Worm (Caenorhabditis elegans) whole organism, L1 larva: ENCODE measurements around the gene dhhc-8.
A peak's percentile ranks its signal among the peaks of the same experiment; 100 is the strongest.

Source experiments
- C04F5.9 ChIP-seq: sonication (generic microtip); optimal IDR thresholded peaks from 2 replicates; lab custom pipeline; 2016; ENCODE audit warnings: missing genetic modification characterization, missing compliant biosample characterization
- C34B4.2 ChIP-seq: sonication (generic microtip); optimal IDR thresholded peaks from 2 replicates; lab custom pipeline; 2017; ENCODE audit warnings: mild to moderate bottlenecking, missing genetic modification characterization, missing compliant biosample characterization
- aly-2 ChIP-seq: fragments of 150-350 bp; optimal IDR thresholded peaks from 2 replicates; lab custom pipeline; 2014; ENCODE audit warnings: missing biosample characterization, missing genetic modification characterization
- ama-1 ChIP-seq: fragments of 150-350 bp; optimal IDR thresholded peaks from 2 replicates; lab custom pipeline; 2014
- blmp-1 ChIP-seq: fragments of 150-350 bp; optimal IDR thresholded peaks from 2 replicates; lab custom pipeline; 2014; ENCODE audit warnings: missing biosample characterization, missing genetic modification characterization
- ceh-8 ChIP-seq: fragments of 200-800 bp; sonication (Bioruptor generic); optimal IDR thresholded peaks from 2 replicates; lab custom pipeline; 2018; ENCODE audit warnings: mild to moderate bottlenecking, missing genetic modification characterization, moderate library complexity, missing compliant biosample characterization
- ceh-90 ChIP-seq: sonication (generic microtip); optimal IDR thresholded peaks from 2 replicates; lab custom pipeline; 2016; ENCODE audit warnings: missing genetic modification characterization, missing compliant biosample characterization
- ces-1 ChIP-seq: fragments of 150-350 bp; optimal IDR thresholded peaks from 2 replicates; lab custom pipeline; 2014; ENCODE audit warnings: missing biosample characterization, missing genetic modification reagents, missing genetic modification characterization
- dpl-1 ChIP-seq, 3 experiments: fragments of 150-350 bp in 2 of 3; sonication (generic microtip) in 1 of 3; optimal IDR thresholded peaks; 2 replicates each; lab custom pipeline; 2014 to 2017; ENCODE audit warnings: missing biosample characterization in 3 of 3, missing genetic modification characterization in 3 of 3, missing genetic modification reagents in 3 of 3
- efl-1 ChIP-seq, 4 experiments: fragments of 150-350 bp; optimal IDR thresholded peaks in 3 of 4; peaks in 1 of 4; 1 replicate in 1 of 4; 2 replicates in 3 of 4; lab custom pipeline; 2014; ENCODE audit warnings: missing biosample characterization in 2 of 4, missing genetic modification characterization in 2 of 4, missing genetic modification reagents in 2 of 4
- efl-3 ChIP-seq: fragments of 200-800 bp; sonication (Bioruptor generic); optimal IDR thresholded peaks from 2 replicates; lab custom pipeline; 2018; ENCODE audit warnings: mild to moderate bottlenecking, missing genetic modification characterization, missing compliant biosample characterization
- egl-13 ChIP-seq: sonication (generic microtip); optimal IDR thresholded peaks from 2 replicates; lab custom pipeline; 2016; ENCODE audit warnings: missing genotype, missing genetic modification reagents, missing genetic modification characterization, missing compliant biosample characterization
- egl-27 ChIP-seq, 2 experiments: fragments of 150-350 bp in 1 of 2; sonication (generic microtip); optimal IDR thresholded peaks; 3 replicates each; lab custom pipeline; 2017 to 2018; ENCODE audit warnings: missing biosample characterization in 2 of 2, missing genetic modification characterization in 2 of 2, missing genetic modification reagents in 2 of 2
- elt-2 ChIP-seq: sonication (generic microtip); optimal IDR thresholded peaks from 2 replicates; lab custom pipeline; 2016; ENCODE audit warnings: missing genetic modification characterization, mild to moderate bottlenecking, inconsistent platforms, missing compliant biosample characterization, missing genetic modification reagents
- elt-3 ChIP-seq, 6 experiments: fragments of 150-350 bp in 1 of 6; sonication (generic microtip); optimal IDR thresholded peaks; 2 replicates each; lab custom pipeline; 2017 to 2018; ENCODE audit warnings: missing biosample characterization in 6 of 6, missing genetic modification characterization in 6 of 6, inconsistent platforms in 1 of 6
- fkh-8 ChIP-seq: sonication (generic microtip); optimal IDR thresholded peaks from 2 replicates; lab custom pipeline; 2016; ENCODE audit warnings: mild to moderate bottlenecking, missing genetic modification characterization, missing compliant biosample characterization
- hlh-4 ChIP-seq: sonication (generic microtip); optimal IDR thresholded peaks from 2 replicates; lab custom pipeline; 2016; ENCODE audit warnings: mild to moderate bottlenecking, missing genetic modification characterization, missing compliant biosample characterization
- irx-1 ChIP-seq: sonication (generic microtip); optimal IDR thresholded peaks from 2 replicates; lab custom pipeline; 2016; ENCODE audit warnings: missing genetic modification characterization, missing compliant biosample characterization
- isw-1 ChIP-seq: fragments of 200-800 bp; sonication (Bioruptor generic); IDR thresholded peaks from 2 replicates; pipeline ENCODE4 v1.3.6; 2022; ENCODE audit warnings: missing genetic modification characterization, missing compliant biosample characterization
- lin-13 ChIP-seq: fragments of 150-350 bp; optimal IDR thresholded peaks from 2 replicates; lab custom pipeline; 2014; ENCODE audit warnings: missing biosample characterization, missing genetic modification reagents, missing genetic modification characterization
- lin-15B ChIP-seq: fragments of 150-350 bp; sonication (generic microtip); optimal IDR thresholded peaks from 3 replicates; lab custom pipeline; 2014; ENCODE audit warnings: missing biosample characterization, missing genetic modification characterization
- lin-35 ChIP-seq, 2 experiments: fragments of 150-350 bp; optimal IDR thresholded peaks; 2 replicates each; lab custom pipeline; 2014; ENCODE audit warnings: missing biosample characterization in 2 of 2, missing genetic modification characterization in 2 of 2, missing genetic modification reagents in 2 of 2
- mdl-1 ChIP-seq, 2 experiments: fragments of 150-350 bp; optimal IDR thresholded peaks; 2 replicates each; lab custom pipeline; 2014 to 2017; ENCODE audit warnings: missing biosample characterization in 2 of 2, missing genetic modification characterization in 2 of 2, inconsistent platforms in 1 of 2
- mep-1 ChIP-seq: fragments of 150-350 bp; optimal IDR thresholded peaks from 2 replicates; lab custom pipeline; 2014; ENCODE audit warnings: missing biosample characterization, missing genetic modification characterization
- nhr-11 ChIP-seq: fragments of 150-350 bp; optimal IDR thresholded peaks from 2 replicates; lab custom pipeline; 2014; ENCODE audit warnings: missing biosample characterization, missing genetic modification characterization
- nhr-12 ChIP-seq: sonication (generic microtip); optimal IDR thresholded peaks from 2 replicates; lab custom pipeline; 2017; ENCODE audit warnings: missing biosample characterization, missing genetic modification characterization
- nhr-28 ChIP-seq: fragments of 150-350 bp; optimal IDR thresholded peaks from 2 replicates; lab custom pipeline; 2014; ENCODE audit warnings: missing biosample characterization, missing genetic modification characterization
- nhr-47 ChIP-seq: sonication (generic microtip); optimal IDR thresholded peaks from 2 replicates; lab custom pipeline; 2016; ENCODE audit warnings: mild to moderate bottlenecking, missing genetic modification characterization, moderate library complexity, missing compliant biosample characterization
- nhr-71 ChIP-seq: sonication (generic microtip); optimal IDR thresholded peaks from 2 replicates; lab custom pipeline; 2016; ENCODE audit warnings: mild to moderate bottlenecking, missing genetic modification characterization, moderate library complexity, missing compliant biosample characterization
- nhr-76 ChIP-seq: sonication (generic microtip); optimal IDR thresholded peaks from 2 replicates; lab custom pipeline; 2017; ENCODE audit warnings: missing biosample characterization, missing genetic modification characterization
- pag-3 ChIP-seq: sonication (generic microtip); optimal IDR thresholded peaks from 2 replicates; lab custom pipeline; 2017; ENCODE audit warnings: missing genetic modification characterization, mild to moderate bottlenecking, missing compliant biosample characterization, antibody characterized with exemption, borderline replicate concordance; ENCODE audit not compliant: insufficient read depth
- pax-3 ChIP-seq: fragments of 200-800 bp; sonication (Bioruptor generic); optimal IDR thresholded peaks from 2 replicates; lab custom pipeline; 2018; ENCODE audit warnings: mild to moderate bottlenecking, missing genetic modification characterization, moderate library complexity, missing compliant biosample characterization
- pqm-1 ChIP-seq: sonication (generic microtip); optimal IDR thresholded peaks from 3 replicates; lab custom pipeline; 2017; ENCODE audit warnings: missing biosample characterization, missing genetic modification characterization
- rnt-1 ChIP-seq: sonication (generic microtip); optimal IDR thresholded peaks from 2 replicates; lab custom pipeline; 2016; ENCODE audit warnings: mild to moderate bottlenecking, missing genetic modification characterization, moderate library complexity, missing compliant biosample characterization
- skn-1 ChIP-seq: fragments of 150-350 bp; optimal IDR thresholded peaks from 2 replicates; lab custom pipeline; 2014; ENCODE audit warnings: missing biosample characterization, missing genetic modification characterization
- snpc-4 ChIP-seq: fragments of 150-350 bp; optimal IDR thresholded peaks from 2 replicates; lab custom pipeline; 2014; ENCODE audit warnings: missing biosample characterization, missing genetic modification characterization
- snu-23 ChIP-seq: sonication (generic microtip); optimal IDR thresholded peaks from 2 replicates; lab custom pipeline; 2016; ENCODE audit warnings: missing genetic modification characterization, missing compliant biosample characterization
- sptf-1 ChIP-seq: fragments of 150-350 bp; optimal IDR thresholded peaks from 2 replicates; lab custom pipeline; 2014; ENCODE audit warnings: missing biosample characterization, missing genetic modification characterization
- tbx-2 ChIP-seq: sonication (generic microtip); optimal IDR thresholded peaks from 2 replicates; lab custom pipeline; 2016; ENCODE audit warnings: missing genetic modification characterization, missing compliant biosample characterization
- unc-86 ChIP-seq: sonication (generic microtip); optimal IDR thresholded peaks from 2 replicates; lab custom pipeline; 2016; ENCODE audit warnings: missing genetic modification characterization, missing compliant biosample characterization
- xbp-1 ChIP-seq: sonication (generic microtip); optimal IDR thresholded peaks from 2 replicates; lab custom pipeline; 2016; ENCODE audit warnings: missing genetic modification characterization, missing compliant biosample characterization
- zag-1 ChIP-seq: fragments of 150-350 bp; optimal IDR thresholded peaks from 2 replicates; lab custom pipeline; 2014; ENCODE audit warnings: missing biosample characterization, missing genetic modification characterization
- zip-4 ChIP-seq: fragments of 200-800 bp; sonication (Bioruptor generic); optimal IDR thresholded peaks from 2 replicates; lab custom pipeline; 2018; ENCODE audit warnings: mild to moderate bottlenecking, missing genetic modification characterization, moderate library complexity, missing compliant biosample characterization
- ztf-11 ChIP-seq, 2 experiments: sonication (generic microtip); optimal IDR thresholded peaks; 2 replicates each; lab custom pipeline; 2016 to 2017; ENCODE audit warnings: missing genetic modification characterization in 2 of 2, missing biosample characterization in 1 of 2, missing compliant biosample characterization in 1 of 2
- ztf-4 ChIP-seq: fragments of 150-350 bp; optimal IDR thresholded peaks from 2 replicates; lab custom pipeline; 2014; ENCODE audit warnings: missing biosample characterization, missing genetic modification characterization

dhhc-8 gene

DNA sequence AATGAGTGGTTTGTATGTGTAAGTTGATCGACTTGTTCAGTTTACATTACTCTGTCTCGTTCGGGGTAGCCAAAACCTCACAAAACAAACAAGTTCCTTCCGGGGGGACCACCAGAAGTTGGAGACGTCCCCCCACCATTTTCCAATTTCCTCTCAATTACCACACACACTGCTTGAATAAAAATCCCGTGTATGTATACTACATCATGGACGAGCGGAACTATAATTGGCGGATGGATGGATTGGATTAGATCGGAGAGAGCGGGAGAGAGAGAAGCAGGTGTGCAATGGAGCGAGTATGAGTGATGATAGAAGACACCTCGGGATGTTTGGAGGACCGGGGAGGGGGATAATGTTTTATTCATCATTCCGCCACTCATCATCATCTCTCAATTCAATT is 23.8 kb downstream of the dhhc-8 start (continued):
- no peak for TF ChIP-seq efl-3 (GFP tag; lab: Kevin White, UChicago)
- no peak for TF ChIP-seq nhr-28 (tag; lab: Kevin White, UChicago)
- peak; percentile 68 for TF ChIP-seq ces-1

DNA sequence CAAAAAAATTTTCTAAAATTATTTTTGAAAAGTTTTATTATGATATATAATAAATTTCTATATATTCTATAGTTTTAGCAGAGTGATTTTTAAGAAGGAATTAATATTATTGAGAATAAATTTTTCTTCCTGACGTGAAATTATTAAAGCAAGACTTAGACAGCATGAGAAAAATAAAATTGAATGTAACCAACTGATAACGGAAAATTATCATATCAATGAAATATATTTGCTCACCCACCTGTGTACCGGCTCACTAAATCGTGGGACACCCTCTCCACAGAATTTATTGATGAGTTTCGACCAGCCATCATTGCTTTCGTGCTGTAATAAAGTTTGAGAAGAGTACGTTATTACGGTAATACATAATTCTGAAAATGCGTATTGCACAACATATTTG is 31.9 kb downstream of the dhhc-8 start, which contains the start of gene bre-2:
Gene bre-2, minus strand, starts transcription at position 326 of the 400 bp plus-strand sequence.
- TF ChIP-seq elt-2 (tag; lab: Kevin White, UChicago): peak; percentile 35
- no peak for TF ChIP-seq tbx-2 (tag; lab: Kevin White, UChicago)
- TF ChIP-seq blmp-1: no peak
- no peak for TF ChIP-seq C34B4.2
- TF ChIP-seq irx-1 (tag; lab: Kevin White, UChicago): no peak
- no peak for TF ChIP-seq efl-1 (optimal IDR thresholded peaks at IDR 0.05; lab: Kevin White, UChicago)
- TF ChIP-seq efl-1 (GFP tag; optimal IDR thresholded peaks at IDR 0.05 in 1 of 2; lab: Kevin White, UChicago): peak in 1 of 2 experiments; percentile 1
- TF ChIP-seq nhr-71: no peak
- no peak for TF ChIP-seq lin-35 (GFP tag; optimal IDR thresholded peaks at IDR 0.05; lab: Kevin White, UChicago)
- no peak for TF ChIP-seq dpl-1 (GFP tag; optimal IDR thresholded peaks at IDR 0.05; lab: Kevin White, UChicago)
- TF ChIP-seq pax-3 (tag; lab: Kevin White, UChicago): no peak
- TF ChIP-seq ztf-11 (tag; optimal IDR thresholded peaks at IDR 0.05; lab: Kevin White, UChicago): no peak
- no peak for TF ChIP-seq egl-27 (tag; optimal IDR thresholded peaks at IDR 0.05; lab: Kevin White, UChicago)
- no peak for TF ChIP-seq unc-86 (tag; lab: Kevin White, UChicago)

DNA sequence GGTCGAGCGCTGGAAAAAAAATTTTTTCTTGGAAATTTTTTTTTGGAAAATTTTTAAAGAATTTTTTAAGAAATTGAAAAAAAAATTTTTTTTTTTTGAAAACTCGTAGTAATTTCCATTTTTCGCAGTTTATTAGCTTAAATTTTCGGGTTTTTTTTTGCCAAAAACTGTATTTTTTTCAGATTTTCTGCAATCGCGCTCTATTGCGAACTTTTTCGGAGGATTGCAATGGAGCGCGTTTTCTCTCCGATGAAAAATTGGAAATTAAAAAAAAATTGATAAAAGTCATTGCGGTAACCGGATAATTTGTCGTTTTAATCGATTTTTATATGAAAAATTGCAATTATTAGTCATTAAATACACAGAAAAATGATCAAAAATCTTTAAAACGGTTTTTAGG is 44.4 kb downstream of the dhhc-8 start:
- TF ChIP-seq hlh-4 (tag; lab: Kevin White, UChicago) (no peak), elt-3 (tag; optimal IDR thresholded peaks at IDR 0.05; lab: Kevin White, UChicago) (no peak), dpl-1 (GFP tag; optimal IDR thresholded peaks at IDR 0.05; lab: Kevin White, UChicago) (peak in 1 of 3 experiments; percentile 1)

DNA sequence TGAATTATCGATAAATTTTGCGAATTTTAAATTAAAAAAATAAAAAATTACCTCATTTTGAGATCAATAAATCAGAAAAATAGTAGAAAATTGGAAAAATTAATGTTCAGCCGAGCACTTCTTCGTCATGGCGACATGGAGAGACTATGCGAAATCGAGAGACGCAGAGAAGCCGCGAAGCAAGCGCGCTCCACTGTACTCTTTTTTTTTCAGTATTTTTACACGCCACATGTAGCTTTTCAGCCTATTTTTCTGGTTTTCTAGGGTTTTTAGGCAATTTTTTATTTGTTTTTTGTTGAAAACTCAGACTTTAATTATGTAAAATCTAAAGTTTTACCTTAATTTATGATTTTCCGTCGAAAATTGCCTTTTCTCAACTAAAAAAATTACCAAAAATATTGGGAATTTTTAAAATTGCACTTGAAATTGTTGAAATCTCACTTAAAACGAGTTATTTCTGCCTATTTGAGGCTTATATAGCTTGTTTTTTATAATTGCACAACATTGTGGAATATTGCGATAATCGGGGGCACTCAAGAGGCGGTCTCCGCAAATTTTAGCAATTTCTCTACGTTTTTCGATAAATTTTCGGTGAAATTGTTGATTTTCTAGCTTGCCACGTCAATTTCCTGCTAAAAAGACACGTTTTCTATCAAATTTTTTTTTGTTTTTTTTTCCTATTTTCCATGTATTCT is 45.4 kb downstream of the dhhc-8 start, which contains the start of gene Y39E4B.10:
Gene Y39E4B.10, minus strand, starts transcription at position 162 of the 695 bp plus-strand sequence.
- TF ChIP-seq zag-1 (tag; lab: Kevin White, UChicago) (no peak), ces-1 (no peak), nhr-47 (tag; lab: Kevin White, UChicago) (peak; percentile 68), xbp-1 (tag; lab: Kevin White, UChicago) (peak; percentile 60), rnt-1 (tag; lab: Kevin White, UChicago) (no peak), hlh-4 (tag; lab: Kevin White, UChicago) (no peak), lin-13 (GFP tag; lab: Kevin White, UChicago) (no peak), pag-3 (tag; lab: Kevin White, UChicago) (no peak), mep-1 (tag; lab: Kevin White, UChicago) (peak; percentile 68), lin-15B (peak; percentile 64), ama-1 (lab: Kevin White, UChicago) (no peak), lin-35 (GFP tag; optimal IDR thresholded peaks at IDR 0.05; lab: Kevin White, UChicago) (peak in 1 of 2 experiments; percentile 76), pqm-1 (tag; lab: Kevin White, UChicago) (no peak), fkh-8 (tag; lab: Kevin White, UChicago) (no peak), sptf-1 (no peak), snu-23 (GFP tag; lab: Kevin White, UChicago) (peak; percentile 57), mdl-1 (tag; optimal IDR thresholded peaks at IDR 0.05; lab: Kevin White, UChicago) (peak in 1 of 2 experiments; percentile 27), ztf-4 (tag; lab: Kevin White, UChicago) (no peak), skn-1 (tag; lab: Kevin White, UChicago) (peak; percentile 3), nhr-11 (tag; lab: Kevin White, UChicago) (no peak), zip-4 (GFP tag; lab: Kevin White, UChicago) (no peak), nhr-12 (no peak), dpl-1 (GFP tag; optimal IDR thresholded peaks at IDR 0.05; lab: Kevin White, UChicago) (peak; percentile 63 to 71 (median 66)), isw-1 (GFP tag; lab: Robert Waterston, UW) (no peak), egl-13 (tag; lab: Kevin White, UChicago) (peak; percentile 5), aly-2 (tag; lab: Kevin White, UChicago) (no peak), ceh-8 (GFP tag; lab: Kevin White, UChicago) (no peak), ceh-90 (no peak), snpc-4 (tag; lab: Kevin White, UChicago) (peak; percentile 18), nhr-76 (no peak), pax-3 (tag; lab: Kevin White, UChicago) (no peak), C04F5.9 (tag; lab: Kevin White, UChicago) (no peak), nhr-28 (tag; lab: Kevin White, UChicago) (no peak)
